ENCODE assay signal across 4 fruit fly cellular contexts in genomic region chrX:15043700-15044225, dm6.
TF ChIP-seq lines count a peak whose summit lies in the region.

CG5541 (plus strand) TSS chrX:15044123.

TF ChIP-seq in whole organism, adult, 20 proteins besides CTCF, POLR2A, EP300 and RAD21 (continued from another document):
- TF ChIP-seq cnc (optimal IDR thresholded peaks at IDR 0.05; lab: Kevin White, UChicago) (no peak), CG33017 (tag; optimal IDR thresholded peaks at IDR 0.05; lab: Kevin White, UChicago) (no peak)

TF ChIP-seq in whole organism, embryonic, 481 proteins besides CTCF, POLR2A, EP300 and RAD21 (continued from another document and continues in another):
- no peak for TF ChIP-seq maf-S (GFP tag; optimal IDR thresholded peaks at IDR 0.05; lab: Kevin White, UChicago)
- TF ChIP-seq CG17361 (GFP tag; IDR thresholded peaks at IDR 0.05; lab: Robert Waterston, UW) = 0 out of 3 replicates have a peak, but pooled peaks have one; percentile 19
- no peak for TF ChIP-seq Awh (GFP tag; IDR thresholded peaks at IDR 0.05; lab: Robert Waterston, UW)
- no peak for TF ChIP-seq emc (GFP tag; optimal IDR thresholded peaks at IDR 0.05; lab: Kevin White, UChicago)
- peak; percentile 17 for TF ChIP-seq mam (GFP tag; optimal IDR thresholded peaks at IDR 0.05; lab: Kevin White, UChicago)
- TF ChIP-seq inv (GFP tag; IDR thresholded peaks at IDR 0.05; lab: Robert Waterston, UW; ENCODE audit: partially characterized antibody) = no peak
- no peak for TF ChIP-seq croc (GFP tag; conservative IDR thresholded peaks at IDR 0.05; lab: Robert Waterston, UW)
- no peak for TF ChIP-seq crc (GFP tag; optimal IDR thresholded peaks at IDR 0.05; lab: Kevin White, UChicago)
- TF ChIP-seq CG2678 (tag; optimal IDR thresholded peaks at IDR 0.05; lab: Kevin White, UChicago) = peak; percentile 32
- TF ChIP-seq Hand (GFP tag; optimal IDR thresholded peaks at IDR 0.05; lab: Kevin White, UChicago) = peak; percentile 20
- TF ChIP-seq Dip2 (GFP tag; IDR thresholded peaks at IDR 0.05; lab: Robert Waterston, UW) = no peak
- no peak for TF ChIP-seq CG17359 (tag; optimal IDR thresholded peaks at IDR 0.05; lab: Kevin White, UChicago)
- no peak for TF ChIP-seq CG17186 (GFP tag; optimal IDR thresholded peaks at IDR 0.05; lab: Kevin White, UChicago)
- no peak for TF ChIP-seq CG10654 (GFP tag; optimal IDR thresholded peaks at IDR 0.05; lab: Kevin White, UChicago)
- TF ChIP-seq CG6175 (GFP tag; IDR thresholded peaks at IDR 0.05; lab: Robert Waterston, UW) = no peak
- no peak for TF ChIP-seq CG6683 (GFP tag; optimal IDR thresholded peaks at IDR 0.05; lab: Kevin White, UChicago)
- no peak for TF ChIP-seq CG6813 (GFP tag; optimal IDR thresholded peaks at IDR 0.05; lab: Kevin White, UChicago)
- TF ChIP-seq CG4424 (GFP tag; optimal IDR thresholded peaks at IDR 0.05; lab: Kevin White, UChicago) = no peak
- no peak for TF ChIP-seq Lhr (GFP tag; optimal IDR thresholded peaks at IDR 0.05; lab: Kevin White, UChicago)
- no peak for TF ChIP-seq dpn (GFP tag; optimal IDR thresholded peaks at IDR 0.05; lab: Kevin White, UChicago)
- no peak for TF ChIP-seq zf30C (GFP tag; optimal IDR thresholded peaks at IDR 0.05; lab: Kevin White, UChicago)
- no peak for TF ChIP-seq jumu (GFP tag; optimal IDR thresholded peaks at IDR 0.05; lab: Kevin White, UChicago)
- no peak for TF ChIP-seq ssp (GFP tag; IDR thresholded peaks at IDR 0.05; lab: Robert Waterston, UW)
- TF ChIP-seq CG18619 (GFP tag; optimal IDR thresholded peaks at IDR 0.05; lab: Kevin White, UChicago) = peak; percentile 25
- no peak for TF ChIP-seq unc-4 (GFP tag; IDR thresholded peaks at IDR 0.05; lab: Robert Waterston, UW; ENCODE audit: partially characterized antibody)
- TF ChIP-seq CG1602 (GFP tag; optimal IDR thresholded peaks at IDR 0.05; lab: Kevin White, UChicago) = no peak
- TF ChIP-seq CG4730 (GFP tag; IDR thresholded peaks at IDR 0.05; lab: Robert Waterston, UW) = no peak
- TF ChIP-seq CG7839 (tag; optimal IDR thresholded peaks at IDR 0.05; lab: Kevin White, UChicago) = no peak
- TF ChIP-seq Optix (GFP tag; IDR thresholded peaks at IDR 0.05; lab: Robert Waterston, UW) = no peak
- TF ChIP-seq CG12219 (GFP tag; optimal IDR thresholded peaks at IDR 0.05; lab: Kevin White, UChicago) = peak; percentile 5
- no peak for TF ChIP-seq TFAM (GFP tag; optimal IDR thresholded peaks at IDR 0.05; lab: Kevin White, UChicago)
- 0 out of 2 replicates have a peak, but pooled peaks have one; percentile 15 for TF ChIP-seq Rx (GFP tag; IDR thresholded peaks at IDR 0.05; lab: Robert Waterston, UW)
- TF ChIP-seq CG32772 (GFP tag; IDR thresholded peaks at IDR 0.05; lab: Robert Waterston, UW) = no peak
- TF ChIP-seq CG12744 (GFP tag; optimal IDR thresholded peaks at IDR 0.05; lab: Kevin White, UChicago) = no peak
- TF ChIP-seq CG7987 (GFP tag; optimal IDR thresholded peaks at IDR 0.05; lab: Kevin White, UChicago) = no peak
- TF ChIP-seq CG31224 (GFP tag; IDR thresholded peaks at IDR 0.05; lab: Robert Waterston, UW) = no peak
- no peak for TF ChIP-seq Tbp (GFP tag; optimal IDR thresholded peaks at IDR 0.05; lab: Kevin White, UChicago)
- TF ChIP-seq phol (tag; optimal IDR thresholded peaks at IDR 0.05; lab: Kevin White, UChicago) = peak; percentile 6
- no peak for TF ChIP-seq danr (GFP tag; IDR thresholded peaks at IDR 0.05; lab: Robert Waterston, UW)
- TF ChIP-seq Nf-YC (tag; optimal IDR thresholded peaks at IDR 0.05; lab: Kevin White, UChicago) = peak; percentile 44
- TF ChIP-seq Asciz (GFP tag; optimal IDR thresholded peaks at IDR 0.05; lab: Kevin White, UChicago) = no peak
- no peak for TF ChIP-seq ci (GFP tag; IDR thresholded peaks at IDR 0.05; lab: Robert Waterston, UW)
- peak; percentile 81 for TF ChIP-seq sens (GFP tag; lab: Kevin White, UChicago)
- peak; percentile 10 for TF ChIP-seq CG10979 (tag; optimal IDR thresholded peaks at IDR 0.05; lab: Kevin White, UChicago)
- peak; percentile 44 for TF ChIP-seq CG10147 (GFP tag; optimal IDR thresholded peaks at IDR 0.05; lab: Kevin White, UChicago)

TF ChIP-seq in whole organism, prepupa, 60 proteins besides CTCF, POLR2A, EP300 and RAD21 (continued from another document):
- no peak for TF ChIP-seq CG4318 (GFP tag; optimal IDR thresholded peaks at IDR 0.05; lab: Kevin White, UChicago)
- TF ChIP-seq pdm3 (GFP tag; optimal IDR thresholded peaks at IDR 0.05; lab: Kevin White, UChicago) = no peak
- no peak for TF ChIP-seq Hr39 (GFP tag; optimal IDR thresholded peaks at IDR 0.05; lab: Kevin White, UChicago)
- TF ChIP-seq esn (GFP tag; optimal IDR thresholded peaks at IDR 0.05; lab: Kevin White, UChicago) = peak; percentile 48
- TF ChIP-seq Eip93F (GFP tag; optimal IDR thresholded peaks at IDR 0.05; lab: Kevin White, UChicago) = no peak
- TF ChIP-seq Lpt (GFP tag; optimal IDR thresholded peaks at IDR 0.05; lab: Kevin White, UChicago) = no peak
- TF ChIP-seq CG1621 (tag; optimal IDR thresholded peaks at IDR 0.05; lab: Kevin White, UChicago) = peak; percentile 11
- no peak for TF ChIP-seq CG8632 (GFP tag; optimal IDR thresholded peaks at IDR 0.05; lab: Kevin White, UChicago)
- peak; percentile 1 for TF ChIP-seq CG6792 (GFP tag; optimal IDR thresholded peaks at IDR 0.05; lab: Kevin White, UChicago)
- no peak for TF ChIP-seq CG11762 (GFP tag; optimal IDR thresholded peaks at IDR 0.05; lab: Kevin White, UChicago; ENCODE audit: insufficient read depth)
- TF ChIP-seq CG8119 (GFP tag; IDR thresholded peaks at IDR 0.05; lab: Robert Waterston, UW) = no peak
- peak; percentile 2 for TF ChIP-seq CG32006 (GFP tag; optimal IDR thresholded peaks at IDR 0.05; lab: Kevin White, UChicago)
- no peak for TF ChIP-seq Blimp-1 (GFP tag; optimal IDR thresholded peaks at IDR 0.05; lab: Kevin White, UChicago)
- TF ChIP-seq lz (GFP tag; optimal IDR thresholded peaks at IDR 0.05; lab: Kevin White, UChicago) = no peak
- no peak for TF ChIP-seq OdsH (GFP tag; optimal IDR thresholded peaks at IDR 0.05; lab: Kevin White, UChicago)
- TF ChIP-seq Sox102F (GFP tag; optimal IDR thresholded peaks at IDR 0.05; lab: Kevin White, UChicago) = peak; percentile 16
- TF ChIP-seq Hr38 (GFP tag; optimal IDR thresholded peaks at IDR 0.05; lab: Kevin White, UChicago) = no peak
- TF ChIP-seq Ets21C (GFP tag; optimal IDR thresholded peaks at IDR 0.05; lab: Kevin White, UChicago) = no peak
- TF ChIP-seq ss (GFP tag; optimal IDR thresholded peaks at IDR 0.05; lab: Kevin White, UChicago) = peak; percentile 45 to 53
- TF ChIP-seq CG10669 (GFP tag; optimal IDR thresholded peaks at IDR 0.05; lab: Kevin White, UChicago) = peak; percentile 16
- TF ChIP-seq CG7368 (GFP tag; optimal IDR thresholded peaks at IDR 0.05; lab: Kevin White, UChicago) = no peak
- TF ChIP-seq CG6163 (GFP tag; IDR thresholded peaks at IDR 0.05; lab: Robert Waterston, UW) = peak; percentile 35; the same call in 1 of the 3 replicates
- TF ChIP-seq CG8319 (GFP tag; optimal IDR thresholded peaks at IDR 0.05; lab: Kevin White, UChicago) = no peak
- peak; percentile 11 for TF ChIP-seq vri (GFP tag; optimal IDR thresholded peaks at IDR 0.05; lab: Kevin White, UChicago)
- no peak for TF ChIP-seq CG11902 (GFP tag; optimal IDR thresholded peaks at IDR 0.05; lab: Kevin White, UChicago)
- TF ChIP-seq CG3919 (GFP tag; optimal IDR thresholded peaks at IDR 0.05; lab: Kevin White, UChicago) = peak; percentile 20
- no peak for TF ChIP-seq cyc (GFP tag; optimal IDR thresholded peaks at IDR 0.05; lab: Kevin White, UChicago)
- no peak for TF ChIP-seq CG6854 (GFP tag; optimal IDR thresholded peaks at IDR 0.05; lab: Kevin White, UChicago)
- TF ChIP-seq salr (GFP tag; optimal IDR thresholded peaks at IDR 0.05; lab: Kevin White, UChicago) = no peak
- TF ChIP-seq CG3032 (tag; optimal IDR thresholded peaks at IDR 0.05; lab: Kevin White, UChicago) = no peak
- TF ChIP-seq Sox14 (GFP tag; optimal IDR thresholded peaks at IDR 0.05; lab: Kevin White, UChicago) = no peak
- peak; percentile 44 for TF ChIP-seq topi (GFP tag; optimal IDR thresholded peaks at IDR 0.05; lab: Kevin White, UChicago)
- TF ChIP-seq Ets96B (tag; optimal IDR thresholded peaks at IDR 0.05; lab: Kevin White, UChicago) = no peak
- peak; percentile 6 for TF ChIP-seq achi (GFP tag; optimal IDR thresholded peaks at IDR 0.05; lab: Kevin White, UChicago)
- TF ChIP-seq Sox15 (GFP tag; optimal IDR thresholded peaks at IDR 0.05; lab: Kevin White, UChicago) = no peak
- no peak for TF ChIP-seq CG15336 (GFP tag; IDR thresholded peaks at IDR 0.05; lab: Robert Waterston, UW)
- TF ChIP-seq svp (GFP tag; lab: Kevin White, UChicago) = peak; percentile 85
- TF ChIP-seq CG34406 (GFP tag; optimal IDR thresholded peaks at IDR 0.05; lab: Kevin White, UChicago) = peak; percentile 3
- peak; percentile 18 for TF ChIP-seq dsx (GFP tag; optimal IDR thresholded peaks at IDR 0.05; lab: Kevin White, UChicago; ENCODE audit: poor library complexity, severe bottlenecking)
- TF ChIP-seq CG9139 (GFP tag; optimal IDR thresholded peaks at IDR 0.05; lab: Kevin White, UChicago) = no peak
TF ChIP-seq in whole organism, prepupa: peak in this region for 25.

TF ChIP-seq in whole organism, wandering third instar larva, 38 proteins besides CTCF, POLR2A, EP300 and RAD21 (continued from another document):
- TF ChIP-seq sv (GFP tag; optimal IDR thresholded peaks at IDR 0.05; lab: Kevin White, UChicago) = peak; percentile 2
- TF ChIP-seq Rel (GFP tag; optimal IDR thresholded peaks at IDR 0.05; lab: Kevin White, UChicago) = no peak
- TF ChIP-seq Rel (tag; optimal IDR thresholded peaks at IDR 0.05; lab: Kevin White, UChicago) = no peak
- TF ChIP-seq woc (GFP tag; optimal IDR thresholded peaks at IDR 0.05; lab: Kevin White, UChicago) = peak; percentile 86
- TF ChIP-seq Dfd (GFP tag; optimal IDR thresholded peaks at IDR 0.05; lab: Kevin White, UChicago) = no peak
- TF ChIP-seq CG32264 (GFP tag; optimal IDR thresholded peaks at IDR 0.05; lab: Kevin White, UChicago) = no peak
- peak; percentile 52 for TF ChIP-seq h (GFP tag; optimal IDR thresholded peaks at IDR 0.05; lab: Kevin White, UChicago)
- peak; percentile 96 for TF ChIP-seq Myc (optimal IDR thresholded peaks at IDR 0.05; lab: Kevin White, UChicago)
- TF ChIP-seq foxo (GFP tag; optimal IDR thresholded peaks at IDR 0.05; lab: Kevin White, UChicago) = peak in 1 of 2 experiments; percentile 35
- no peak for TF ChIP-seq sage (GFP tag; optimal IDR thresholded peaks at IDR 0.05; lab: Kevin White, UChicago)
- TF ChIP-seq pan (optimal IDR thresholded peaks at IDR 0.05; lab: Kevin White, UChicago) = no peak
- no peak for TF ChIP-seq fru (GFP tag; optimal IDR thresholded peaks at IDR 0.05; lab: Kevin White, UChicago)
- peak; percentile 44 for TF ChIP-seq dmrt93B (GFP tag; optimal IDR thresholded peaks at IDR 0.05; lab: Kevin White, UChicago)
- peak; percentile 28 for TF ChIP-seq CG9705 (GFP tag; optimal IDR thresholded peaks at IDR 0.05; lab: Kevin White, UChicago)
- TF ChIP-seq Mio (GFP tag; optimal IDR thresholded peaks at IDR 0.05; lab: Kevin White, UChicago) = no peak
- no peak for TF ChIP-seq CrebA (GFP tag; optimal IDR thresholded peaks at IDR 0.05; lab: Kevin White, UChicago; ENCODE audit: borderline replicate concordance)
